Worm (Caenorhabditis elegans): ENCODE data around the gene W08E12.6.
A peak's percentile ranks its signal among the peaks of the same experiment; 100 is the strongest.

Gene W08E12.6

ce11 chrIV:3336585-3336984 lies 38.2 kb downstream of the W08E12.6 start, which contains the start of gene F42A6.6 (continued):
- TF ChIP-seq R02D3.7 (tag; optimal IDR thresholded peaks at IDR 0.05) (no peak), nhr-237 (tag; optimal IDR thresholded peaks at IDR 0.05) (no peak), lin-11 (tag; optimal IDR thresholded peaks at IDR 0.05) (no peak), sma-3 (GFP tag; optimal IDR thresholded peaks at IDR 0.05) (no peak), aly-2 (tag; optimal IDR thresholded peaks at IDR 0.05) (no peak), skn-1 (tag; optimal IDR thresholded peaks at IDR 0.05) (no peak), ceh-82 (tag; optimal IDR thresholded peaks at IDR 0.05) (no peak), dmd-4 (tag; optimal IDR thresholded peaks at IDR 0.05) (no peak)

DNA sequence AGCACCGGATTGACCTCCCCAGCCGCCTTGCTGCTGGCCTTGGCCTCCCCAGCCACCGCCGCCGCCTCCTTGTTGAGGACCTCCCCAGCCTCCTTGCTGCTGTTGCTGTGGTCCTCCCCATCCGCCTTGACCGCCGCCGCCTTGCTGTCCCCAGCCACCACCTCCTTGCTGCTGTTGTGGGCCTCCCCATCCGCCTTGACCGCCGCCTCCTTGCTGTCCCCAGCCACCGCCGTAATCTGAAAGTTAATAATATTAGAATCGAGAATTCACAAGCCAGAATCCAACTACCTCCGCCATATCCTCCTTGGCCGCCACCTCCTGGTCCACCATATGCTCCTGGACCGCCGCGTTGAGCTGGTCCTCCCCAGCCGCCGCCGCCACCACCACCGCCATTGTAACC lies 38.9 kb downstream of the W08E12.6 start:
- TF ChIP-seq nhr-11 (tag; optimal IDR thresholded peaks at IDR 0.05): no peak
- TF ChIP-seq ztf-1 (GFP tag; conservative IDR thresholded peaks at IDR 0.05): no peak

DNA sequence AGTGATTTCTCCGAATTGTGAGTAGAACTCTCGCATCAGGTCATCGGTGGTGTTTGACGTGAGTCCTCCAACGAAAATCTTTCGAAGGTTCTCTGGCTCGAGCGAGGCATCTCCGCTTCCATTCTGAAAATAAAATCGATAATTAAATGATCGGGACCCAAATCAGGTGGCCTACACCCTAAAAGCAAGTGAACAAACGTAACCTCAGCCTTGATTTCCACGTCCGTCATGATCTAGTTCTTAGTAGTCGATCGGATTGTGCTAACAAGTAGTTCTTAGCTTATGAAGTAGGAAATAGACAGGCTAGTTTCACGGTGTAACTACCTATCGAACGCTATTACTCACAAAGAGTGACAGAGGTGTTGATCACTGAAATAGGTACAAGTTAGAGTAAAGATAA lies 39.8 kb downstream of the W08E12.6 start:
- TF ChIP-seq F13H6.1 (tag; optimal IDR thresholded peaks at IDR 0.05): no peak
- TF ChIP-seq elt-1 (tag; optimal IDR thresholded peaks at IDR 0.05): no peak
- TF ChIP-seq lin-39 (tag; optimal IDR thresholded peaks at IDR 0.05): no peak
- no peak for TF ChIP-seq unc-39 (tag; optimal IDR thresholded peaks at IDR 0.05)
- TF ChIP-seq sma-9 (GFP tag; optimal IDR thresholded peaks at IDR 0.05): no peak
- no peak for TF ChIP-seq sma-9 (tag; optimal IDR thresholded peaks at IDR 0.05)

- TF ChIP-seq ztf-1 (GFP tag; conservative IDR thresholded peaks at IDR 0.05) (no peak), ZK546.5 (tag; optimal IDR thresholded peaks at IDR 0.05) (peak; percentile 66), unc-55 (GFP tag; optimal IDR thresholded peaks at IDR 0.05) (peak; percentile 98), skn-1 (tag; optimal IDR thresholded peaks at IDR 0.05) (no peak), sma-3 (GFP tag; optimal IDR thresholded peaks at IDR 0.05) (peak; percentile 81), blmp-1 (tag; optimal IDR thresholded peaks at IDR 0.05; ENCODE audit: insufficient read depth) (peak; percentile 28), dmd-4 (tag; optimal IDR thresholded peaks at IDR 0.05) (no peak), egl-27 (tag; optimal IDR thresholded peaks at IDR 0.05) (peak; percentile 8), lin-11 (tag; optimal IDR thresholded peaks at IDR 0.05) (peak; percentile 80), nhr-11 (tag; optimal IDR thresholded peaks at IDR 0.05) (no peak), mdl-1 (tag; optimal IDR thresholded peaks at IDR 0.05) (peak in 1 of 2 experiments; percentile 46), F13H6.1 (tag; optimal IDR thresholded peaks at IDR 0.05) (peak; percentile 76), Y55F3AM.14 (GFP tag; optimal IDR thresholded peaks at IDR 0.05) (no peak), lsy-2 (tag; optimal IDR thresholded peaks at IDR 0.05) (peak; percentile 85 to 96), nhr-6 (tag; optimal IDR thresholded peaks at IDR 0.05) (peak; percentile 60), ama-1 (optimal IDR thresholded peaks at IDR 0.05) (peak; percentile 64), crh-2 (tag; optimal IDR thresholded peaks at IDR 0.05) (peak; percentile 90), elt-1 (tag; optimal IDR thresholded peaks at IDR 0.05) (no peak), nhr-25 (tag; optimal IDR thresholded peaks at IDR 0.05) (peak; percentile 88), snpc-4 (tag; optimal IDR thresholded peaks at IDR 0.05) (peak; percentile 42), ceh-16 (tag; optimal IDR thresholded peaks at IDR 0.05) (no peak), ztf-4 (tag; optimal IDR thresholded peaks at IDR 0.05) (peak; percentile 68), nhr-12 (tag; optimal IDR thresholded peaks at IDR 0.05) (no peak), gmeb-1 (tag; optimal IDR thresholded peaks at IDR 0.05) (peak; percentile 97), ztf-11 (tag; optimal IDR thresholded peaks at IDR 0.05) (no peak), nhr-77 (tag; optimal IDR thresholded peaks at IDR 0.05) (no peak), aly-2 (tag; optimal IDR thresholded peaks at IDR 0.05) (no peak), nhr-129 (tag; optimal IDR thresholded peaks at IDR 0.05) (peak; percentile 64), mbf-1 (tag; optimal IDR thresholded peaks at IDR 0.05) (no peak), zag-1 (tag; optimal IDR thresholded peaks at IDR 0.05) (peak; percentile 17), nhr-10 (tag; optimal IDR thresholded peaks at IDR 0.05) (no peak), R02D3.7 (tag; optimal IDR thresholded peaks at IDR 0.05) (no peak), unc-39 (tag; optimal IDR thresholded peaks at IDR 0.05) (no peak), nhr-23 (tag; optimal IDR thresholded peaks at IDR 0.05) (no peak), C34F6.9 (tag; optimal IDR thresholded peaks at IDR 0.05) (peak; percentile 94), lin-13 (GFP tag; optimal IDR thresholded peaks at IDR 0.05) (peak; percentile 92), lin-39 (tag; optimal IDR thresholded peaks at IDR 0.05) (no peak), nhr-237 (tag; optimal IDR thresholded peaks at IDR 0.05) (no peak), elt-3 (tag; optimal IDR thresholded peaks at IDR 0.05) (no peak), sma-9 (GFP tag; optimal IDR thresholded peaks at IDR 0.05) (peak; percentile 70), sma-9 (tag; optimal IDR thresholded peaks at IDR 0.05) (no peak), unc-62 (GFP tag; optimal IDR thresholded peaks at IDR 0.05) (no peak), sem-4 (tag; optimal IDR thresholded peaks at IDR 0.05) (peak; percentile 56), mab-5 (tag; optimal IDR thresholded peaks at IDR 0.05) (peak; percentile 56), peb-1 (tag; optimal IDR thresholded peaks at IDR 0.05) (no peak), ceh-82 (tag; optimal IDR thresholded peaks at IDR 0.05) (peak; percentile 62), alr-1 (tag; optimal IDR thresholded peaks at IDR 0.05) (no peak)
These were observed 40.3 kb downstream of the W08E12.6 start, which contains the start of gene hrpa-1 for ce11 chrIV:3338676-3339075. Gene hrpa-1 (minus strand): TSS chrIV:3338867.

All from whole organism, L2 larva.